Fruit fly (Drosophila melanogaster) whole organism, embryonic: ENCODE measurements around the gene Rdh.
A peak's percentile ranks its signal among the peaks of the same experiment; 100 is the strongest.

Experiments
- Abd-B ChIP-seq: fragments of 200-800 bp; sonication (Bioruptor generic); optimal IDR thresholded peaks from 2 replicates; lab custom pipeline; 2018; ENCODE audit warnings: missing biosample characterization, mild to moderate bottlenecking, missing genetic modification characterization, moderate library complexity
- CG10366 ChIP-seq: fragments of 200-800 bp; sonication (Bioruptor generic); IDR thresholded peaks from 2 replicates; pipeline ENCODE4 v1.3.6; 2022; ENCODE audit warnings: missing biosample characterization, missing genetic modification characterization
- CG11093 ChIP-seq: fragments of 200-800 bp; sonication (Bioruptor generic); IDR thresholded peaks from 3 replicates; pipeline ENCODE4 v1.3.6; 2022; ENCODE audit warnings: missing biosample characterization, missing genetic modification characterization
- CG11560 ChIP-seq: fragments of 200-800 bp; sonication (Bioruptor generic); IDR thresholded peaks from 3 replicates; pipeline ENCODE4 v1.3.6; 2022; ENCODE audit warnings: missing biosample characterization, missing genetic modification characterization
- CG12391 ChIP-seq: fragments of 200-800 bp; sonication (Bioruptor generic); optimal IDR thresholded peaks from 3 replicates; lab custom pipeline; 2018; ENCODE audit warnings: missing biosample characterization, mild to moderate bottlenecking, missing genetic modification characterization, moderate library complexity
- CG13894 ChIP-seq: fragments of 200-800 bp; sonication (Bioruptor generic); optimal IDR thresholded peaks from 3 replicates; lab custom pipeline; 2018; ENCODE audit warnings: missing biosample characterization, mild to moderate bottlenecking, missing genetic modification characterization, moderate library complexity
- CG1529 ChIP-seq: fragments of 200-800 bp; sonication (Bioruptor generic); optimal IDR thresholded peaks from 3 replicates; lab custom pipeline; 2018; ENCODE audit warnings: missing biosample characterization, missing genetic modification characterization
- CG15601 ChIP-seq: fragments of 200-800 bp; sonication (Bioruptor generic); optimal IDR thresholded peaks from 3 replicates; lab custom pipeline; 2019; ENCODE audit warnings: missing biosample characterization, mild to moderate bottlenecking, missing genetic modification characterization, moderate library complexity
- CG1647 ChIP-seq: fragments of 200-800 bp; sonication (Bioruptor generic); optimal IDR thresholded peaks from 3 replicates; lab custom pipeline; 2016; ENCODE audit warnings: missing biosample characterization, missing genetic modification characterization
- CG1792 ChIP-seq: fragments of 200-800 bp; sonication (Bioruptor generic); optimal IDR thresholded peaks from 2 replicates; lab custom pipeline; 2016; ENCODE audit warnings: missing biosample characterization, missing genetic modification characterization
- CG18011 ChIP-seq: fragments of 200-800 bp; sonication (Bioruptor generic); optimal IDR thresholded peaks from 2 replicates; lab custom pipeline; 2017; ENCODE audit warnings: missing biosample characterization, missing genetic modification characterization, mild to moderate bottlenecking, moderate library complexity, missing genotype
- CG2120 ChIP-seq: fragments of 200-800 bp; sonication (Bioruptor generic); optimal IDR thresholded peaks from 3 replicates; lab custom pipeline; 2016; ENCODE audit warnings: missing biosample characterization, missing genetic modification characterization
- CG2129 ChIP-seq: fragments of 200-800 bp; sonication (Bioruptor generic); IDR thresholded peaks from 2 replicates; pipeline ENCODE4 v1.3.6; 2022; ENCODE audit warnings: missing biosample characterization, missing genetic modification characterization; ENCODE audit not compliant: partially characterized antibody
- CG31441 ChIP-seq: fragments of 200-800 bp; sonication (Bioruptor generic); IDR thresholded peaks from 2 replicates; pipeline ENCODE4 v1.3.6; 2022; ENCODE audit warnings: missing biosample characterization, missing genetic modification characterization
- CG3163 ChIP-seq: fragments of 200-800 bp; sonication (Bioruptor generic); optimal IDR thresholded peaks from 3 replicates; lab custom pipeline; 2016; ENCODE audit warnings: missing biosample characterization, missing genetic modification characterization
- CG3407 ChIP-seq: fragments of 200-800 bp; sonication (Bioruptor generic); optimal IDR thresholded peaks from 2 replicates; lab custom pipeline; 2018; ENCODE audit warnings: missing biosample characterization, mild to moderate bottlenecking, missing genetic modification characterization
- CG34224 ChIP-seq: fragments of 200-800 bp; sonication (Bioruptor generic); IDR thresholded peaks from 3 replicates; pipeline ENCODE4 v1.3.6; 2022; ENCODE audit warnings: missing biosample characterization, missing genetic modification characterization; ENCODE audit not compliant: partially characterized antibody
- CG4282 ChIP-seq: fragments of 200-800 bp; sonication (Bioruptor generic); optimal IDR thresholded peaks from 2 replicates; lab custom pipeline; 2016; ENCODE audit warnings: missing biosample characterization, missing genetic modification characterization
- CG43689 ChIP-seq: fragments of 200-800 bp; sonication (Bioruptor generic); IDR thresholded peaks from 2 replicates; pipeline ENCODE4 v1.3.6; 2022; ENCODE audit warnings: missing biosample characterization, missing genetic modification characterization
- CG6791 ChIP-seq: fragments of 200-800 bp; sonication (Bioruptor generic); IDR thresholded peaks from 3 replicates; pipeline ENCODE4 v1.3.6; 2022; ENCODE audit warnings: missing biosample characterization, missing genetic modification characterization; ENCODE audit not compliant: partially characterized antibody
- CG7357 ChIP-seq: fragments of 200-800 bp; sonication (Bioruptor generic); IDR thresholded peaks from 3 replicates; pipeline ENCODE4 v1.3.6; 2022; ENCODE audit warnings: missing biosample characterization, missing genetic modification characterization
- CG8089 ChIP-seq: fragments of 200-800 bp; sonication (Bioruptor generic); optimal IDR thresholded peaks from 3 replicates; lab custom pipeline; 2016; ENCODE audit warnings: missing biosample characterization, missing genetic modification characterization
- CG9609 ChIP-seq: fragments of 200-800 bp; sonication (Bioruptor generic); optimal IDR thresholded peaks from 3 replicates; lab custom pipeline; 2016; ENCODE audit warnings: missing biosample characterization, missing genetic modification characterization
- CHES-1-like ChIP-seq: fragments of 200-800 bp; sonication (Bioruptor generic); optimal IDR thresholded peaks from 2 replicates; lab custom pipeline; 2016; ENCODE audit warnings: missing biosample characterization, missing genetic modification characterization
- D ChIP-seq, 2 experiments: fragments of 200-800 bp in 1 of 2; fragments of >200 bp in 1 of 2; sonication (Bioruptor generic) in 1 of 2; optimal IDR thresholded peaks; 2 replicates in 1 of 2; 3 replicates in 1 of 2; lab custom pipeline; 2017; ENCODE audit warnings: mild to moderate bottlenecking in 1 of 2, missing biosample characterization in 1 of 2, missing genetic modification characterization in 1 of 2, missing genetic modification reagents in 1 of 2
- HLHmδ ChIP-seq: fragments of 200-800 bp; sonication (Bioruptor generic); optimal IDR thresholded peaks from 2 replicates; lab custom pipeline; 2018; ENCODE audit warnings: missing biosample characterization, mild to moderate bottlenecking, missing genetic modification characterization, moderate library complexity
- Jarid2 ChIP-seq: fragments of 200-800 bp; sonication (Bioruptor generic); optimal IDR thresholded peaks from 3 replicates; lab custom pipeline; 2017; ENCODE audit warnings: mild to moderate bottlenecking, missing biosample characterization, missing genetic modification reagents, missing genetic modification characterization
- Meics ChIP-seq: fragments of 200-800 bp; sonication (Bioruptor generic); optimal IDR thresholded peaks from 2 replicates; lab custom pipeline; 2017; ENCODE audit warnings: missing biosample characterization, mild to moderate bottlenecking, missing genetic modification characterization
- NC2α ChIP-seq: fragments of 200-800 bp; sonication (Bioruptor generic); optimal IDR thresholded peaks from 2 replicates; lab custom pipeline; 2016; ENCODE audit warnings: missing biosample characterization, missing genetic modification characterization
- Nf-YA ChIP-seq: fragments of 200-800 bp; sonication (Bioruptor generic); IDR thresholded peaks from 2 replicates; pipeline ENCODE4 v1.3.6; 2022; ENCODE audit warnings: missing biosample characterization, missing genetic modification characterization
- Oli ChIP-seq: fragments of 200-800 bp; sonication (Bioruptor generic); optimal IDR thresholded peaks from 2 replicates; lab custom pipeline; 2018; ENCODE audit warnings: missing biosample characterization, mild to moderate bottlenecking, missing genetic modification characterization, moderate library complexity
- Rx ChIP-seq: fragments of 200-800 bp; sonication (Bioruptor generic); IDR thresholded peaks from 2 replicates; pipeline ENCODE4 v1.3.6; 2022; ENCODE audit warnings: missing biosample characterization, missing genetic modification characterization
- amos ChIP-seq: fragments of 200-800 bp; sonication (Bioruptor generic); IDR thresholded peaks from 2 replicates; pipeline ENCODE4 v1.3.6; 2022; ENCODE audit warnings: missing biosample characterization, missing genetic modification characterization; ENCODE audit not compliant: partially characterized antibody
- ara ChIP-seq: fragments of 200-800 bp; sonication (Bioruptor generic); IDR thresholded peaks from 2 replicates; pipeline ENCODE4 v1.3.6; 2022; ENCODE audit warnings: missing biosample characterization, missing genetic modification characterization
- bab2 ChIP-seq: fragments of 200-800 bp; sonication (Bioruptor generic); optimal IDR thresholded peaks from 2 replicates; lab custom pipeline; 2016; ENCODE audit warnings: missing biosample characterization, missing genetic modification characterization
- bcd ChIP-seq: fragments of 200-800 bp; sonication (Bioruptor generic); optimal IDR thresholded peaks from 2 replicates; lab custom pipeline; 2017; ENCODE audit warnings: missing biosample characterization, mild to moderate bottlenecking, missing genetic modification characterization
- cato ChIP-seq: fragments of 200-800 bp; sonication (Bioruptor generic); optimal IDR thresholded peaks from 2 replicates; lab custom pipeline; 2016; ENCODE audit warnings: missing biosample characterization, missing genetic modification characterization, borderline replicate concordance
- cg ChIP-seq: fragments of 200-800 bp; sonication (Bioruptor generic); optimal IDR thresholded peaks from 3 replicates; lab custom pipeline; 2019; ENCODE audit warnings: missing biosample characterization, mild to moderate bottlenecking, missing genetic modification characterization, moderate library complexity
- croc ChIP-seq: fragments of 200-800 bp; sonication (Bioruptor generic); conservative IDR thresholded peaks from 3 replicates; pipeline ENCODE4 v1.3.6; 2022; ENCODE audit warnings: missing biosample characterization, missing genetic modification characterization
- crol ChIP-seq: fragments of 200-800 bp; sonication (Bioruptor generic); IDR thresholded peaks from 2 replicates; pipeline ENCODE4 v1.3.6; 2022; ENCODE audit warnings: missing biosample characterization, missing genetic modification characterization
- dm ChIP-seq: fragments of 200-800 bp; sonication (Bioruptor generic); optimal IDR thresholded peaks from 3 replicates; lab custom pipeline; 2016; ENCODE audit warnings: missing biosample characterization, missing genetic modification characterization
- fu2 ChIP-seq: fragments of 200-800 bp; sonication (Bioruptor generic); optimal IDR thresholded peaks from 2 replicates; lab custom pipeline; 2016; ENCODE audit warnings: missing biosample characterization, missing genetic modification characterization
- gcm ChIP-seq: fragments of 200-800 bp; sonication (Bioruptor generic); optimal IDR thresholded peaks from 2 replicates; lab custom pipeline; 2019; ENCODE audit warnings: missing biosample characterization, mild to moderate bottlenecking, missing genetic modification characterization, moderate library complexity
- lmd ChIP-seq: fragments of 200-800 bp; sonication (Bioruptor generic); IDR thresholded peaks from 2 replicates; pipeline ENCODE4 v1.3.6; 2022; ENCODE audit warnings: missing biosample characterization, missing genetic modification characterization
- prd ChIP-seq, 3 experiments: fragments of >200 bp in 2 of 3; fragments of 200-800 bp in 1 of 3; sonication (Bioruptor generic) in 1 of 3; optimal IDR thresholded peaks in 2 of 3; IDR thresholded peaks in 1 of 3; 2 replicates in 2 of 3; 3 replicates in 1 of 3; pipeline versions ENCODE4 v1.3.6 to Lab custom; 2017 to 2022; ENCODE audit warnings: missing biosample characterization in 1 of 3, missing genetic modification characterization in 1 of 3
- row ChIP-seq: fragments of 200-800 bp; sonication (Bioruptor generic); IDR thresholded peaks from 3 replicates; pipeline ENCODE4 v1.3.6; 2022; ENCODE audit warnings: missing biosample characterization, missing genetic modification characterization
- scrt ChIP-seq: fragments of 200-800 bp; sonication (Bioruptor generic); optimal IDR thresholded peaks from 2 replicates; lab custom pipeline; 2018; ENCODE audit warnings: missing biosample characterization, mild to moderate bottlenecking, missing genetic modification characterization, moderate library complexity
- shn ChIP-seq: fragments of 200-800 bp; sonication (Bioruptor generic); optimal IDR thresholded peaks from 3 replicates; lab custom pipeline; 2016; ENCODE audit warnings: missing biosample characterization, missing genetic modification characterization
- sob ChIP-seq: fragments of 200-800 bp; sonication (Bioruptor generic); IDR thresholded peaks from 2 replicates; pipeline ENCODE4 v1.3.6; 2022; ENCODE audit warnings: missing biosample characterization, missing genetic modification characterization

Rdh gene

dm6 chr3L:3787595-3788151, 37.6 kb upstream of the Rdh start (continued):
- TF ChIP-seq CG11560 (tag; lab: Robert Waterston, UW), result no peak
- peak; percentile 9 for TF ChIP-seq Meics (GFP tag; lab: Kevin White, UChicago)
- no peak for TF ChIP-seq CG4282 (GFP tag; lab: Kevin White, UChicago)
- no peak for TF ChIP-seq dm (GFP tag; lab: Kevin White, UChicago)
- no peak for TF ChIP-seq ara (GFP tag; lab: Robert Waterston, UW)
- peak; percentile 46; the same call in 1 of the 2 replicates for TF ChIP-seq sob (GFP tag; lab: Robert Waterston, UW)
- peak; percentile 20; the same call in 1 of the 2 replicates for TF ChIP-seq CG31441 (GFP tag; lab: Robert Waterston, UW)
- TF ChIP-seq croc (GFP tag; lab: Robert Waterston, UW), result no peak
- no peak for TF ChIP-seq prd (optimal IDR thresholded peaks at IDR 0.05; lab: Kevin White, UChicago)
- 0 out of 3 replicates have a peak, but pooled peaks have one; percentile 6 for TF ChIP-seq prd (GFP tag; IDR thresholded peaks at IDR 0.05; lab: Robert Waterston, UW)
- no peak for TF ChIP-seq CG1647 (GFP tag; lab: Kevin White, UChicago)
- TF ChIP-seq CG11093 (GFP tag; lab: Robert Waterston, UW), result no peak
- TF ChIP-seq CG7357 (GFP tag; lab: Robert Waterston, UW), result no peak
- TF ChIP-seq shn (GFP tag; lab: Kevin White, UChicago), result peak; percentile 30
- no peak for TF ChIP-seq bcd (GFP tag; lab: Kevin White, UChicago)
- peak; percentile 36; the same call in 2 of the 3 replicates for TF ChIP-seq CG34224 (GFP tag; lab: Robert Waterston, UW)
- no peak for TF ChIP-seq CG10366 (GFP tag; lab: Robert Waterston, UW)
- TF ChIP-seq fu2 (GFP tag; lab: Kevin White, UChicago), result no peak
- TF ChIP-seq CHES-1-like, result peak; percentile 47
- TF ChIP-seq CG3163 (GFP tag; lab: Kevin White, UChicago), result peak; percentile 52
- peak; percentile 18 for TF ChIP-seq gcm (GFP tag; lab: Kevin White, UChicago)
- peak; percentile 13 for TF ChIP-seq CG13894 (tag; lab: Kevin White, UChicago)
- TF ChIP-seq lmd, result no peak
- TF ChIP-seq row (GFP tag; lab: Robert Waterston, UW), result peak; percentile 42; the same call in 1 of the 3 replicates
- peak; percentile 9 for TF ChIP-seq CG2120
- TF ChIP-seq Oli, result no peak
- peak; percentile 93 for TF ChIP-seq CG18011
- peak; percentile 85 for TF ChIP-seq Jarid2 (GFP tag; lab: Kevin White, UChicago)
- no peak for TF ChIP-seq CG1529
- TF ChIP-seq CG15601, result peak; percentile 50
- no peak for TF ChIP-seq CG1792 (GFP tag; lab: Kevin White, UChicago)
- no peak for TF ChIP-seq crol
- TF ChIP-seq CG6791, result 0 out of 3 replicates have a peak, but pooled peaks have one; percentile 5
- no peak for TF ChIP-seq NC2α (GFP tag; lab: Kevin White, UChicago)
- TF ChIP-seq Rx (GFP tag; lab: Robert Waterston, UW), result no peak
- TF ChIP-seq Abd-B (GFP tag; lab: Kevin White, UChicago), result peak; percentile 29
- TF ChIP-seq Nf-YA (GFP tag; lab: Robert Waterston, UW), result no peak
- no peak for TF ChIP-seq CG2129 (GFP tag; lab: Robert Waterston, UW)
- TF ChIP-seq CG9609, result no peak
- peak; percentile 55; the same call in 1 of the 2 replicates for TF ChIP-seq amos
- TF ChIP-seq cg, result peak; percentile 87
- peak; percentile 11 for TF ChIP-seq scrt
- TF ChIP-seq HLHmδ (GFP tag; lab: Kevin White, UChicago), result peak; percentile 62
- TF ChIP-seq D (optimal IDR thresholded peaks at IDR 0.05; lab: Kevin White, UChicago), result no peak
- TF ChIP-seq D (GFP tag; optimal IDR thresholded peaks at IDR 0.05; lab: Kevin White, UChicago), result no peak
- TF ChIP-seq cato (GFP tag; lab: Kevin White, UChicago), result no peak
- no peak for TF ChIP-seq bab2 (GFP tag; lab: Kevin White, UChicago)
- no peak for TF ChIP-seq CG8089 (GFP tag; lab: Kevin White, UChicago)
- no peak for TF ChIP-seq CG43689
- TF ChIP-seq CG12391 (tag; lab: Kevin White, UChicago), result peak; percentile 52
- TF ChIP-seq CG3407 (GFP tag; lab: Kevin White, UChicago), result peak; percentile 25
